Fruit fly (Drosophila melanogaster): ENCODE results near the gene Keap1.

Gene Keap1

dm6 chr3R:17059100-17059810 is 20.5 kb downstream of the Keap1 start (continued):
- TF ChIP-seq ATbp (GFP tag; optimal IDR thresholded peaks at IDR 0.05): peak; percentile 52
- TF ChIP-seq Ets65A (GFP tag): peak; percentile 49

DNA sequence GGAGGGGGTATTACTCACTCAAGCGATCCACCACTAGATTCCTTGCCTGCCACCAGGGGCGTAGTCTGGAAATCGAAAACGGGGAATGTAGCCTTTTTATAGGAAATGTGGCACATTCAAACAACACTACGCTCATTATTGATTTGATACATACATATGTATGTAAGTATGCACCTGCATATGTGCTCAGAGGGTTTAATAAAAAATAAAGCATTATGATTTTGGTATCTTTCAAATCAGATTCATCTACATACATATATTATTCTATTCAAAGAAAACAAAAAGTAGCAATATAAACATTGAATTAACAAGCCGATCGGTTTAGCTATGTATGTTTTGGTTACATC is 22.9 kb downstream of the Keap1 start:
- TF ChIP-seq stc (GFP tag; IDR thresholded peaks at IDR 0.05): 0 out of 2 replicates have a peak, but pooled peaks have one; percentile 24
- peak; percentile 62 for TF ChIP-seq CG17359 (tag; optimal IDR thresholded peaks at IDR 0.05)
- no peak for TF ChIP-seq ttk (GFP tag; IDR thresholded peaks at IDR 0.05)
- TF ChIP-seq eve (GFP tag; optimal IDR thresholded peaks at IDR 0.05): no peak
- no peak for TF ChIP-seq Meics (GFP tag; optimal IDR thresholded peaks at IDR 0.05)
- no peak for TF ChIP-seq CG12236 (GFP tag; optimal IDR thresholded peaks at IDR 0.05)
- no peak for TF ChIP-seq Atf3 (GFP tag; optimal IDR thresholded peaks at IDR 0.05)
- no peak for TF ChIP-seq HLHmδ (GFP tag; optimal IDR thresholded peaks at IDR 0.05)
- TF ChIP-seq GATAe (GFP tag; conservative IDR thresholded peaks at IDR 0.05): no peak
- TF ChIP-seq Doc2 (GFP tag; IDR thresholded peaks at IDR 0.05): no peak
- no peak for TF ChIP-seq Hmr (GFP tag; optimal IDR thresholded peaks at IDR 0.05)
- no peak for TF ChIP-seq p53 (GFP tag; optimal IDR thresholded peaks at IDR 0.05)
- no peak for TF ChIP-seq sqz (GFP tag; optimal IDR thresholded peaks at IDR 0.05)
- no peak for TF ChIP-seq Asciz (GFP tag; optimal IDR thresholded peaks at IDR 0.05)
- TF ChIP-seq scrt (GFP tag; optimal IDR thresholded peaks at IDR 0.05): no peak
- no peak for TF ChIP-seq inv (GFP tag; IDR thresholded peaks at IDR 0.05; ENCODE audit: partially characterized antibody)
- no peak for TF ChIP-seq Nf-YB (GFP tag; optimal IDR thresholded peaks at IDR 0.05)
- no peak for TF ChIP-seq pho (GFP tag; optimal IDR thresholded peaks at IDR 0.05)
- TF ChIP-seq Nf-YA (GFP tag; IDR thresholded peaks at IDR 0.05): no peak
- TF ChIP-seq CG13624 (GFP tag; optimal IDR thresholded peaks at IDR 0.05): no peak
- no peak for TF ChIP-seq HmgD (GFP tag; optimal IDR thresholded peaks at IDR 0.05)
- TF ChIP-seq gt (GFP tag; IDR thresholded peaks at IDR 0.05): no peak
- peak; percentile 21 for TF ChIP-seq slp2 (GFP tag; optimal IDR thresholded peaks at IDR 0.05)
- no peak for TF ChIP-seq hkb (optimal IDR thresholded peaks at IDR 0.05)
- no peak for TF ChIP-seq hkb (GFP tag; IDR thresholded peaks at IDR 0.05)
- peak; percentile 41; the same call in 1 of the 2 replicates for TF ChIP-seq onecut (GFP tag; IDR thresholded peaks at IDR 0.05)
- no peak for TF ChIP-seq Elba2 (GFP tag; optimal IDR thresholded peaks at IDR 0.05)
- TF ChIP-seq Usf (GFP tag; optimal IDR thresholded peaks at IDR 0.05): no peak
- no peak for TF ChIP-seq fru (optimal IDR thresholded peaks at IDR 0.05)
- no peak for TF ChIP-seq ssp (GFP tag; IDR thresholded peaks at IDR 0.05)
- TF ChIP-seq dpn (GFP tag; optimal IDR thresholded peaks at IDR 0.05): no peak
- no peak for TF ChIP-seq CG11456 (GFP tag; IDR thresholded peaks at IDR 0.05)
- no peak for TF ChIP-seq jigr1 (GFP tag; IDR thresholded peaks at IDR 0.05)
- TF ChIP-seq CG2120 (GFP tag; optimal IDR thresholded peaks at IDR 0.05): no peak
- TF ChIP-seq lola (GFP tag; optimal IDR thresholded peaks at IDR 0.05): peak in 1 of 3 experiments; percentile 16
- TF ChIP-seq lilli (GFP tag; optimal IDR thresholded peaks at IDR 0.05): no peak
- no peak for TF ChIP-seq Atf-2 (GFP tag; optimal IDR thresholded peaks at IDR 0.05)
- no peak for TF ChIP-seq D (optimal IDR thresholded peaks at IDR 0.05)
- peak; percentile 44 for TF ChIP-seq D (GFP tag; optimal IDR thresholded peaks at IDR 0.05)
- no peak for TF ChIP-seq CG12659 (GFP tag; optimal IDR thresholded peaks at IDR 0.05)
- TF ChIP-seq rib (GFP tag; IDR thresholded peaks at IDR 0.05): no peak
- TF ChIP-seq mam (GFP tag; optimal IDR thresholded peaks at IDR 0.05): peak; percentile 12
- no peak for TF ChIP-seq CG15011 (GFP tag; optimal IDR thresholded peaks at IDR 0.05)
- no peak for TF ChIP-seq Hr39 (optimal IDR thresholded peaks at IDR 0.05)
- no peak for TF ChIP-seq CG11723 (GFP tag; optimal IDR thresholded peaks at IDR 0.05)
- TF ChIP-seq CG3065 (GFP tag; optimal IDR thresholded peaks at IDR 0.05): no peak
- no peak for TF ChIP-seq CG33213 (GFP tag; optimal IDR thresholded peaks at IDR 0.05)
- no peak for TF ChIP-seq Mad (GFP tag; optimal IDR thresholded peaks at IDR 0.05)
- TF ChIP-seq CG1529 (GFP tag; optimal IDR thresholded peaks at IDR 0.05): no peak

All from whole organism, embryonic.